Worm (Caenorhabditis elegans) whole organism, L3 larva: Measurements from ENCODE around the gene F22H10.1.

Source experiments
- daf-12 ChIP-seq: fragments of 150-350 bp; optimal IDR thresholded peaks from 2 replicates; lab custom pipeline; 2014; ENCODE audit warnings: missing biosample characterization, missing genetic modification reagents, missing genetic modification characterization
- egl-27 ChIP-seq: sonication (generic microtip); optimal IDR thresholded peaks from 4 replicates; lab custom pipeline; 2017; ENCODE audit warnings: missing biosample characterization, missing genetic modification reagents, missing genetic modification characterization
- elt-2 ChIP-seq: sonication (generic microtip); optimal IDR thresholded peaks from 2 replicates; lab custom pipeline; 2016; ENCODE audit warnings: missing genetic modification reagents, mild to moderate bottlenecking, missing genetic modification characterization, missing compliant biosample characterization
- elt-3 ChIP-seq, 3 experiments: fragments of 150-350 bp in 1 of 3; sonication (generic microtip) in 2 of 3; optimal IDR thresholded peaks; 2 replicates in 2 of 3; 4 replicates in 1 of 3; lab custom pipeline; 2014 to 2017; ENCODE audit warnings: missing biosample characterization in 3 of 3, missing genetic modification characterization in 3 of 3
- fkh-2 ChIP-seq: fragments of 150-350 bp; optimal IDR thresholded peaks from 2 replicates; lab custom pipeline; 2014; ENCODE audit warnings: missing biosample characterization, missing genetic modification reagents, missing genetic modification characterization
- jun-1 ChIP-seq: fragments of 150-350 bp; optimal IDR thresholded peaks from 2 replicates; lab custom pipeline; 2014; ENCODE audit warnings: missing biosample characterization, missing genetic modification reagents, missing genetic modification characterization
- nhr-237 ChIP-seq: fragments of 150-350 bp; optimal IDR thresholded peaks from 2 replicates; lab custom pipeline; 2014; ENCODE audit warnings: missing biosample characterization, missing genetic modification characterization
- nhr-28 ChIP-seq: fragments of 150-350 bp; optimal IDR thresholded peaks from 2 replicates; lab custom pipeline; 2014; ENCODE audit warnings: missing biosample characterization, missing genetic modification characterization
- skn-1 ChIP-seq: fragments of 150-350 bp; optimal IDR thresholded peaks from 2 replicates; lab custom pipeline; 2014; ENCODE audit warnings: missing biosample characterization, missing genetic modification characterization
- snpc-4 ChIP-seq: fragments of 150-350 bp; optimal IDR thresholded peaks from 2 replicates; lab custom pipeline; 2014; ENCODE audit warnings: missing biosample characterization, missing genetic modification characterization
- unc-62 ChIP-seq: fragments of 150-350 bp; sonication (generic microtip); optimal IDR thresholded peaks from 4 replicates; lab custom pipeline; 2014; ENCODE audit warnings: missing biosample characterization, missing genetic modification reagents, missing genetic modification characterization

DNA sequence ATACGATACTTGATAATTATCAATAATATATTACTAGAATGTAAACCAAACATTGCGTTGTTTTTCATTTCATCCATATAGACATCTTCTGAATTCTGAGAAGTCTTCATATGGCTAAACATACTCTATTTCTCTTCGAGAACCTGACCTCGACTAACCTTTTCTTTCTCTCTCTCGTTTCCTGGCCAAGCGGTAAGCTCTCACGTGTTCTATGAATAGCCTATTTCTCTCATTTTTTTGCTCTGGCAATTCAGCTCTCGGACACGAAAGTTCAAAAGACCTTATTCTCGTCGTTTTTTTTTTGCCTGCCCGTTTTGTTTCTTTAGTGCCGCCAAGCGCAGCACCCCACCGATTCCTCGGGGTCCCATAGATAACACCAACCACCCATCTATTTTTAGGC lies 35.2 kb downstream of the F22H10.1 start:
- TF ChIP-seq fkh-2 (tag; lab: Kevin White, UChicago) (no peak), nhr-28 (tag; lab: Kevin White, UChicago) (no peak), elt-3 (tag; optimal IDR thresholded peaks at IDR 0.05; lab: Kevin White, UChicago) (no peak), egl-27 (tag; lab: Kevin White, UChicago) (no peak), skn-1 (tag; lab: Kevin White, UChicago) (no peak), elt-2 (tag; lab: Kevin White, UChicago) (no peak), nhr-237 (no peak), daf-12 (tag; lab: Kevin White, UChicago) (no peak), snpc-4 (tag; lab: Kevin White, UChicago) (no peak), unc-62 (GFP tag; lab: Kevin White, UChicago) (no peak), jun-1 (tag; lab: Kevin White, UChicago) (no peak)
